Fruit fly (Drosophila melanogaster): ENCODE measurements around the gene drpr.

Gene drpr

dm6 chr3L:1748218-1748617, 17.3 kb upstream of the drpr start:
- TF ChIP-seq CG32006 (GFP tag; optimal IDR thresholded peaks at IDR 0.05) (peak; percentile 5), esn (GFP tag; optimal IDR thresholded peaks at IDR 0.05) (peak; percentile 7), svp (GFP tag) (peak; percentile 38), Sox15 (GFP tag; optimal IDR thresholded peaks at IDR 0.05) (no peak), Sox14 (GFP tag; optimal IDR thresholded peaks at IDR 0.05) (no peak), Met (GFP tag; optimal IDR thresholded peaks at IDR 0.05) (peak; percentile 5), Eip75B (GFP tag; optimal IDR thresholded peaks at IDR 0.05) (no peak), net (GFP tag; optimal IDR thresholded peaks at IDR 0.05) (no peak), Eip78C (GFP tag) (peak; percentile 57), ss (GFP tag; optimal IDR thresholded peaks at IDR 0.05) (peak in 1 of 2 experiments; percentile 25), topi (GFP tag; optimal IDR thresholded peaks at IDR 0.05) (no peak), CG7368 (GFP tag; optimal IDR thresholded peaks at IDR 0.05) (no peak)

dm6 chr3L:1746338-1747199, 15.7 kb upstream of the drpr start, which contains the start of gene CG13921:
Gene CG13921 (plus strand): TSS chr3L:1746907.
- peak; percentile 99 for TF ChIP-seq CG11294 (GFP tag; IDR thresholded peaks at IDR 0.05)
- peak; percentile 99 for TF ChIP-seq achi (GFP tag; optimal IDR thresholded peaks at IDR 0.05)
- peak; percentile 100 for TF ChIP-seq CG11762 (GFP tag; optimal IDR thresholded peaks at IDR 0.05; ENCODE audit: insufficient read depth)
- peak; percentile 97 for TF ChIP-seq Blimp-1 (GFP tag; optimal IDR thresholded peaks at IDR 0.05)
- peak; percentile 100 for TF ChIP-seq CG3032 (tag; optimal IDR thresholded peaks at IDR 0.05)
- TF ChIP-seq CG34406 (GFP tag; optimal IDR thresholded peaks at IDR 0.05), result peak; percentile 99
- peak; percentile 99 for TF ChIP-seq Lpt (GFP tag; optimal IDR thresholded peaks at IDR 0.05)
- TF ChIP-seq CG6276 (GFP tag; optimal IDR thresholded peaks at IDR 0.05), result peak; percentile 99
- peak; percentile 100 for TF ChIP-seq esn (GFP tag; optimal IDR thresholded peaks at IDR 0.05)
- peak; percentile 99 for TF ChIP-seq CG4318 (GFP tag; optimal IDR thresholded peaks at IDR 0.05)
- peak; percentile 99 for TF ChIP-seq ss (GFP tag; optimal IDR thresholded peaks at IDR 0.05)
- peak; percentile 100 for TF ChIP-seq CG15336 (GFP tag; IDR thresholded peaks at IDR 0.05)
- peak; percentile 90 for TF ChIP-seq Hr38 (GFP tag; optimal IDR thresholded peaks at IDR 0.05)
- peak; percentile 99 for TF ChIP-seq Sox102F (GFP tag; optimal IDR thresholded peaks at IDR 0.05)
- TF ChIP-seq CG8119 (GFP tag; IDR thresholded peaks at IDR 0.05), result peak; percentile 100
- peak; percentile 99 for TF ChIP-seq vri (GFP tag; optimal IDR thresholded peaks at IDR 0.05)
- TF ChIP-seq spab (GFP tag; optimal IDR thresholded peaks at IDR 0.05), result peak; percentile 100
- peak; percentile 100 for TF ChIP-seq pdm3 (GFP tag; optimal IDR thresholded peaks at IDR 0.05)
- TF ChIP-seq Ets21C (GFP tag; optimal IDR thresholded peaks at IDR 0.05), result peak; percentile 99
- TF ChIP-seq CG31627 (GFP tag; optimal IDR thresholded peaks at IDR 0.05), result peak; percentile 99
- TF ChIP-seq Eip93F (GFP tag; optimal IDR thresholded peaks at IDR 0.05), result peak; percentile 99
- TF ChIP-seq CG3919 (GFP tag; optimal IDR thresholded peaks at IDR 0.05), result peak; percentile 100
- peak; percentile 99 for TF ChIP-seq dsx (GFP tag; optimal IDR thresholded peaks at IDR 0.05; ENCODE audit: poor library complexity, severe bottlenecking)
- TF ChIP-seq Gug (GFP tag; IDR thresholded peaks at IDR 0.05), result peak; percentile 100
- peak; percentile 99 for TF ChIP-seq Met (GFP tag; optimal IDR thresholded peaks at IDR 0.05)
- peak; percentile 99 for TF ChIP-seq CG8632 (GFP tag; optimal IDR thresholded peaks at IDR 0.05)
- peak; percentile 99 for TF ChIP-seq CG8319 (GFP tag; optimal IDR thresholded peaks at IDR 0.05)
- peak; percentile 100 for TF ChIP-seq svp (GFP tag)
- TF ChIP-seq fkh (GFP tag; optimal IDR thresholded peaks at IDR 0.05), result peak; percentile 91
- TF ChIP-seq CG6792 (GFP tag; optimal IDR thresholded peaks at IDR 0.05), result peak; percentile 100
- peak; percentile 100 for TF ChIP-seq CG6163 (GFP tag; IDR thresholded peaks at IDR 0.05)
- TF ChIP-seq Hr39 (GFP tag; optimal IDR thresholded peaks at IDR 0.05), result peak; percentile 99
- peak; percentile 100 for TF ChIP-seq CG32006 (GFP tag; optimal IDR thresholded peaks at IDR 0.05)
- TF ChIP-seq dac (GFP tag; optimal IDR thresholded peaks at IDR 0.05), result peak; percentile 99
- peak; percentile 100 for TF ChIP-seq CG7368 (GFP tag; optimal IDR thresholded peaks at IDR 0.05)
- TF ChIP-seq lz (GFP tag; optimal IDR thresholded peaks at IDR 0.05), result peak; percentile 100
- peak; percentile 100 for TF ChIP-seq CG10631 (GFP tag; optimal IDR thresholded peaks at IDR 0.05)
- TF ChIP-seq acj6 (GFP tag; optimal IDR thresholded peaks at IDR 0.05), result peak; percentile 100
- peak; percentile 99 for TF ChIP-seq CG6808 (GFP tag; optimal IDR thresholded peaks at IDR 0.05)
- peak; percentile 100 for TF ChIP-seq CG1621 (tag; optimal IDR thresholded peaks at IDR 0.05)
- TF ChIP-seq CG16779 (tag; optimal IDR thresholded peaks at IDR 0.05), result peak; percentile 93
- peak; percentile 99 for TF ChIP-seq CG11902 (GFP tag; optimal IDR thresholded peaks at IDR 0.05)
